Fruit fly (Drosophila melanogaster) whole organism, embryonic: ENCODE data around the gene Ssk.
A peak's percentile ranks its signal among the peaks of the same experiment; 100 is the strongest.

Experiments
- Aef1 ChIP-seq: fragments of 200-800 bp; sonication (Bioruptor generic); IDR thresholded peaks from 3 replicates; pipeline ENCODE4 v1.3.6; 2022; ENCODE audit warnings: missing biosample characterization, missing genetic modification characterization
- Antp ChIP-seq: fragments of 200-800 bp; sonication (Bioruptor generic); optimal IDR thresholded peaks from 3 replicates; lab custom pipeline; 2016; ENCODE audit warnings: missing biosample characterization, missing genetic modification characterization
- Atf-2 ChIP-seq: fragments of 200-800 bp; sonication (Bioruptor generic); optimal IDR thresholded peaks from 2 replicates; lab custom pipeline; 2016; ENCODE audit warnings: missing biosample characterization, missing genetic modification characterization
- C15 ChIP-seq: fragments of 200-800 bp; sonication (Bioruptor generic); IDR thresholded peaks from 3 replicates; pipeline ENCODE4 v1.3.6; 2022; ENCODE audit warnings: missing biosample characterization, missing genetic modification characterization
- CG10274 ChIP-seq: fragments of 200-800 bp; sonication (Bioruptor generic); optimal IDR thresholded peaks from 3 replicates; lab custom pipeline; 2017; ENCODE audit warnings: missing biosample characterization, mild to moderate bottlenecking, missing genetic modification characterization
- CG10321 ChIP-seq: fragments of 200-800 bp; sonication (Bioruptor generic); IDR thresholded peaks from 2 replicates; pipeline ENCODE4 v1.3.6; 2022; ENCODE audit warnings: missing biosample characterization, missing genetic modification characterization
- CG10543 ChIP-seq: fragments of 200-800 bp; sonication (Bioruptor generic); optimal IDR thresholded peaks from 3 replicates; lab custom pipeline; 2017; ENCODE audit warnings: missing biosample characterization, mild to moderate bottlenecking, missing genetic modification characterization, moderate library complexity
- CG10959 ChIP-seq: fragments of 200-800 bp; sonication (Bioruptor generic); IDR thresholded peaks from 2 replicates; pipeline ENCODE4 v1.3.6; 2022; ENCODE audit warnings: missing biosample characterization, missing genetic modification characterization
- CG11504 ChIP-seq: fragments of 200-800 bp; sonication (Bioruptor generic); optimal IDR thresholded peaks from 3 replicates; lab custom pipeline; 2019; ENCODE audit warnings: missing biosample characterization, mild to moderate bottlenecking, missing genetic modification characterization, moderate library complexity
- CG12769 ChIP-seq: fragments of 200-800 bp; sonication (Bioruptor generic); optimal IDR thresholded peaks from 2 replicates; lab custom pipeline; 2019; ENCODE audit warnings: missing biosample characterization, mild to moderate bottlenecking, missing genetic modification characterization, moderate library complexity
- CG15696 ChIP-seq: fragments of 200-800 bp; sonication (Bioruptor generic); optimal IDR thresholded peaks from 2 replicates; lab custom pipeline; 2019; ENCODE audit warnings: missing biosample characterization, mild to moderate bottlenecking, missing genetic modification characterization, moderate library complexity
- CG17359 ChIP-seq: fragments of 200-800 bp; sonication (Bioruptor generic); optimal IDR thresholded peaks from 3 replicates; lab custom pipeline; 2018; ENCODE audit warnings: missing biosample characterization, mild to moderate bottlenecking, missing genetic modification characterization, moderate library complexity
- CG1832 ChIP-seq: fragments of 200-800 bp; sonication (Bioruptor generic); optimal IDR thresholded peaks from 2 replicates; lab custom pipeline; 2017; ENCODE audit warnings: missing biosample characterization, mild to moderate bottlenecking, missing genetic modification characterization, inconsistent platforms
- CG2199 ChIP-seq: fragments of 200-800 bp; sonication (Bioruptor generic); IDR thresholded peaks from 3 replicates; pipeline ENCODE4 v1.3.6; 2022; ENCODE audit warnings: missing biosample characterization, missing genetic modification characterization
- CG2875 ChIP-seq: fragments of 200-800 bp; sonication (Bioruptor generic); optimal IDR thresholded peaks from 2 replicates; lab custom pipeline; 2017; ENCODE audit warnings: missing biosample characterization, mild to moderate bottlenecking, missing genetic modification characterization, missing genetic modification reagents
- CG30431 ChIP-seq: fragments of 200-800 bp; sonication (Bioruptor generic); optimal IDR thresholded peaks from 2 replicates; lab custom pipeline; 2017; ENCODE audit warnings: missing biosample characterization, missing genetic modification characterization
- CG31224 ChIP-seq: fragments of 200-800 bp; sonication (Bioruptor generic); IDR thresholded peaks from 2 replicates; pipeline ENCODE4 v1.3.6; 2022; ENCODE audit warnings: missing biosample characterization, missing genetic modification characterization
- CG32772 ChIP-seq: fragments of 200-800 bp; sonication (Bioruptor generic); IDR thresholded peaks from 2 replicates; pipeline ENCODE4 v1.3.6; 2022; ENCODE audit warnings: missing biosample characterization, missing genetic modification characterization
- CG34376 ChIP-seq: fragments of 200-800 bp; sonication (Bioruptor generic); optimal IDR thresholded peaks from 2 replicates; lab custom pipeline; 2018; ENCODE audit warnings: missing biosample characterization, mild to moderate bottlenecking, missing genetic modification characterization
- CG4360 ChIP-seq: fragments of 200-800 bp; sonication (Bioruptor generic); IDR thresholded peaks from 2 replicates; pipeline ENCODE4 v1.3.6; 2022; ENCODE audit warnings: missing biosample characterization, missing genetic modification characterization
- CG4854 ChIP-seq: fragments of 200-800 bp; sonication (Bioruptor generic); optimal IDR thresholded peaks from 2 replicates; lab custom pipeline; 2016; ENCODE audit warnings: missing biosample characterization, missing genetic modification characterization, inconsistent platforms
- CG8944 ChIP-seq: fragments of 200-800 bp; sonication (Bioruptor generic); optimal IDR thresholded peaks from 3 replicates; lab custom pipeline; 2016; ENCODE audit warnings: missing biosample characterization, missing genetic modification characterization
- CG9609 ChIP-seq: fragments of 200-800 bp; sonication (Bioruptor generic); optimal IDR thresholded peaks from 3 replicates; lab custom pipeline; 2016; ENCODE audit warnings: missing biosample characterization, missing genetic modification characterization
- CG9727 ChIP-seq: fragments of 200-800 bp; sonication (Bioruptor generic); optimal IDR thresholded peaks from 3 replicates; lab custom pipeline; 2017; ENCODE audit warnings: missing biosample characterization, mild to moderate bottlenecking, missing genetic modification characterization
- CG9932 ChIP-seq: fragments of 200-800 bp; sonication (Bioruptor generic); IDR thresholded peaks from 2 replicates; pipeline ENCODE4 v1.3.6; 2022; ENCODE audit warnings: missing biosample characterization, missing genetic modification characterization
- CrebB ChIP-seq: fragments of 200-800 bp; sonication (Bioruptor generic); optimal IDR thresholded peaks from 3 replicates; lab custom pipeline; 2018; ENCODE audit warnings: missing biosample characterization, mild to moderate bottlenecking, missing genetic modification characterization
- D19A ChIP-seq: fragments of 200-800 bp; optimal IDR thresholded peaks from 3 replicates; lab custom pipeline; 2019; ENCODE audit warnings: missing biosample characterization, mild to moderate bottlenecking, missing genetic modification characterization, moderate library complexity
- Deaf1 ChIP-seq: fragments of 200-800 bp; optimal IDR thresholded peaks from 3 replicates; lab custom pipeline; 2019; ENCODE audit warnings: missing biosample characterization, mild to moderate bottlenecking, missing genetic modification characterization, moderate library complexity
- Fer3 ChIP-seq: fragments of 200-800 bp; sonication (Bioruptor generic); optimal IDR thresholded peaks from 2 replicates; lab custom pipeline; 2018; ENCODE audit warnings: missing biosample characterization, mild to moderate bottlenecking, missing genetic modification characterization, moderate library complexity
- Gug ChIP-seq: fragments of 200-800 bp; sonication (Bioruptor generic); IDR thresholded peaks from 4 replicates; pipeline ENCODE4 v1.3.6; 2022; ENCODE audit warnings: missing biosample characterization, missing genetic modification characterization
- MTF-1 ChIP-seq: fragments of 200-800 bp; sonication (Bioruptor generic); optimal IDR thresholded peaks from 2 replicates; lab custom pipeline; 2018; ENCODE audit warnings: missing biosample characterization, mild to moderate bottlenecking, missing genetic modification characterization, borderline replicate concordance
- Max ChIP-seq: fragments of 200-800 bp; sonication (Bioruptor generic); optimal IDR thresholded peaks from 2 replicates; lab custom pipeline; 2016; ENCODE audit warnings: missing biosample characterization, mild to moderate bottlenecking, missing genetic modification characterization
- Myb ChIP-seq: fragments of 200-800 bp; sonication (Bioruptor generic); optimal IDR thresholded peaks from 2 replicates; lab custom pipeline; 2016; ENCODE audit warnings: missing biosample characterization, missing genetic modification characterization
- Oaz ChIP-seq: fragments of 200-800 bp; sonication (Bioruptor generic); IDR thresholded peaks from 2 replicates; pipeline ENCODE4 v1.3.6; 2022; ENCODE audit warnings: missing biosample characterization, missing genetic modification characterization
- Sox100B ChIP-seq: fragments of 200-800 bp; sonication (Bioruptor generic); optimal IDR thresholded peaks from 3 replicates; lab custom pipeline; 2018; ENCODE audit warnings: missing biosample characterization, mild to moderate bottlenecking, missing genetic modification characterization
- Sry-β ChIP-seq: fragments of 200-800 bp; sonication (Bioruptor generic); optimal IDR thresholded peaks from 2 replicates; lab custom pipeline; 2018; ENCODE audit warnings: missing biosample characterization, mild to moderate bottlenecking, missing genetic modification characterization, moderate library complexity
- Sry-δ ChIP-seq: fragments of 200-800 bp; sonication (Bioruptor generic); optimal IDR thresholded peaks from 2 replicates; lab custom pipeline; 2016; ENCODE audit warnings: missing biosample characterization, missing genetic modification characterization
- TFAM ChIP-seq: fragments of 200-800 bp; sonication (Bioruptor generic); optimal IDR thresholded peaks from 2 replicates; lab custom pipeline; 2017; ENCODE audit warnings: missing biosample characterization, missing genetic modification characterization, inconsistent platforms
- abd-A ChIP-seq: fragments of 200-800 bp; sonication (Bioruptor generic); optimal IDR thresholded peaks from 3 replicates; lab custom pipeline; 2019; ENCODE audit warnings: missing biosample characterization, mild to moderate bottlenecking, missing genetic modification characterization, moderate library complexity
- amos ChIP-seq: fragments of 200-800 bp; sonication (Bioruptor generic); IDR thresholded peaks from 2 replicates; pipeline ENCODE4 v1.3.6; 2022; ENCODE audit warnings: missing biosample characterization, missing genetic modification characterization; ENCODE audit not compliant: partially characterized antibody
- emc ChIP-seq: fragments of 200-800 bp; sonication (Bioruptor generic); optimal IDR thresholded peaks from 2 replicates; lab custom pipeline; 2016; ENCODE audit warnings: missing biosample characterization, missing genetic modification characterization
- eyg ChIP-seq: fragments of 200-800 bp; sonication (Bioruptor generic); optimal IDR thresholded peaks from 3 replicates; lab custom pipeline; 2016; ENCODE audit warnings: missing biosample characterization, missing genetic modification characterization
- jigr1 ChIP-seq: fragments of 200-800 bp; sonication (Bioruptor generic); IDR thresholded peaks from 3 replicates; pipeline ENCODE4 v1.3.6; 2022; ENCODE audit warnings: missing biosample characterization, missing genetic modification characterization
- nom ChIP-seq: fragments of 200-800 bp; sonication (Bioruptor generic); optimal IDR thresholded peaks from 2 replicates; lab custom pipeline; 2017; ENCODE audit warnings: missing biosample characterization, missing genetic modification characterization, mild to moderate bottlenecking, moderate library complexity, missing genetic modification reagents
- odd ChIP-seq: fragments of 200-800 bp; sonication (Bioruptor generic); optimal IDR thresholded peaks from 2 replicates; lab custom pipeline; 2017; ENCODE audit warnings: missing biosample characterization, mild to moderate bottlenecking, missing genetic modification characterization
- pita ChIP-seq: fragments of 200-800 bp; sonication (Bioruptor generic); optimal IDR thresholded peaks from 2 replicates; lab custom pipeline; 2017; ENCODE audit warnings: missing biosample characterization, mild to moderate bottlenecking, missing genetic modification characterization
- rib ChIP-seq: fragments of 200-800 bp; sonication (Bioruptor generic); IDR thresholded peaks from 2 replicates; pipeline ENCODE4 v1.3.6; 2022; ENCODE audit warnings: missing biosample characterization, missing genetic modification characterization
- sc ChIP-seq, 3 experiments: fragments of >200 bp in 2 of 3; fragments of 200-800 bp in 1 of 3; sonication (Bioruptor generic) in 1 of 3; optimal IDR thresholded peaks; 2 replicates in 2 of 3; 3 replicates in 1 of 3; lab custom pipeline; 2017; ENCODE audit warnings: mild to moderate bottlenecking in 1 of 3, missing biosample characterization in 1 of 3, missing genetic modification characterization in 1 of 3, missing genetic modification reagents in 1 of 3
- so ChIP-seq: fragments of 200-800 bp; sonication (Bioruptor generic); IDR thresholded peaks from 3 replicates; pipeline ENCODE4 v1.3.6; 2022; ENCODE audit warnings: missing biosample characterization, missing genetic modification characterization
- sqz ChIP-seq: fragments of 200-800 bp; sonication (Bioruptor generic); optimal IDR thresholded peaks from 3 replicates; lab custom pipeline; 2018; ENCODE audit warnings: missing biosample characterization, mild to moderate bottlenecking, missing genetic modification characterization
- zf30C ChIP-seq: fragments of 200-800 bp; sonication (Bioruptor generic); optimal IDR thresholded peaks from 3 replicates; lab custom pipeline; 2018; ENCODE audit warnings: missing biosample characterization, mild to moderate bottlenecking, missing genetic modification characterization

Gene Ssk

dm6 chr3L:20194731-20195130, 6.4 kb downstream of the Ssk start (continued):
- TF ChIP-seq CG12769 (peak; percentile 72), emc (GFP tag; lab: Kevin White, UChicago) (no peak), CG34376 (no peak), Sry-δ (GFP tag; lab: Kevin White, UChicago) (no peak), D19A (tag; lab: Kevin White, UChicago) (no peak), CG31224 (GFP tag; lab: Robert Waterston, UW) (0 out of 2 replicates have a peak, but pooled peaks have one; percentile 29), zf30C (no peak), CG4360 (GFP tag; lab: Robert Waterston, UW) (no peak), CG8944 (no peak), CG9727 (GFP tag; lab: Kevin White, UChicago) (peak; percentile 27), jigr1 (GFP tag; lab: Robert Waterston, UW) (no peak), CG17359 (tag; lab: Kevin White, UChicago) (peak; percentile 39), Atf-2 (GFP tag; lab: Kevin White, UChicago) (no peak), CG10959 (peak; percentile 41; the same call in 1 of the 2 replicates), so (GFP tag; lab: Robert Waterston, UW) (peak; percentile 70; the same call in 1 of the 3 replicates), CG11504 (tag; lab: Kevin White, UChicago) (peak; percentile 58), Aef1 (GFP tag; lab: Robert Waterston, UW) (peak; percentile 14; the same call in 1 of the 3 replicates), CG9609 (GFP tag; lab: Kevin White, UChicago) (no peak), Oaz (GFP tag; lab: Robert Waterston, UW) (no peak), sqz (GFP tag; lab: Kevin White, UChicago) (no peak), amos (GFP tag; lab: Robert Waterston, UW) (no peak), CG10543 (no peak), CG10274 (GFP tag; lab: Kevin White, UChicago) (no peak), C15 (GFP tag; lab: Robert Waterston, UW) (no peak), CG9932 (GFP tag; lab: Robert Waterston, UW) (peak; percentile 61), nom (GFP tag; lab: Kevin White, UChicago) (no peak), CG2875 (GFP tag; lab: Kevin White, UChicago) (no peak), rib (GFP tag; lab: Robert Waterston, UW) (no peak), pita (no peak), sc (optimal IDR thresholded peaks at IDR 0.05; lab: Kevin White, UChicago) (no peak), sc (GFP tag; optimal IDR thresholded peaks at IDR 0.05; lab: Kevin White, UChicago) (peak; percentile 2), odd (GFP tag; lab: Kevin White, UChicago) (no peak), CG4854 (GFP tag; lab: Kevin White, UChicago) (no peak), Fer3 (tag; lab: Kevin White, UChicago) (peak; percentile 48), CG1832 (no peak), Myb (GFP tag; lab: Kevin White, UChicago) (no peak), Antp (GFP tag; lab: Kevin White, UChicago) (peak; percentile 27)

DNA sequence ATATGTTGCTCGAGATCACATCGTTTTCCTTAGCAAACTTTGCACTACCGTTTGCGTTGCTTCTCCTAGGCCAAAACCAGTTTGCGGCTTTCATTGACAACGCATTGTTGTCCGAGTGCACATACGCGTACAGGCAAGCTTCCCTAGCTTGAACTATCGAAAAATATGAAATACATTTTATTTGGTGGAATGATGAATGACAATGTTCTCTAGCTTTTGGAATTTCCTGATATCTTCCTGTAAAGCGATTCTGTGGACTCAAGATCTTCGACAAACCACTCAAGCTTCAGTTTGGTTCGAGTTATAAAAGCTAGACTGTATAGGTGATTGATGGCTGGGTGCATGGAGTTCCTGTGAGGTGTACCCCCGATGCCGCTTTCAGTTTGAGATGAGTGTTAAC, 7.6 kb downstream of the Ssk start:
- TF ChIP-seq CG30431 (GFP tag; lab: Kevin White, UChicago), result peak; percentile 43
- TF ChIP-seq CG2199 (GFP tag; lab: Robert Waterston, UW), result no peak
- peak; percentile 14 for TF ChIP-seq Deaf1 (tag; lab: Kevin White, UChicago)
- TF ChIP-seq MTF-1 (GFP tag; lab: Kevin White, UChicago), result peak; percentile 53
- TF ChIP-seq abd-A (tag; lab: Kevin White, UChicago), result no peak
- TF ChIP-seq C15 (GFP tag; lab: Robert Waterston, UW), result no peak
- TF ChIP-seq pita, result no peak
- peak; percentile 50; the same call in 2 of the 4 replicates for TF ChIP-seq Gug (GFP tag; lab: Robert Waterston, UW)
- peak; percentile 5 for TF ChIP-seq Max (GFP tag; lab: Kevin White, UChicago)
- no peak for TF ChIP-seq eyg
- TF ChIP-seq CG32772 (GFP tag; lab: Robert Waterston, UW), result peak; percentile 67
- no peak for TF ChIP-seq CG10321 (GFP tag; lab: Robert Waterston, UW)
- peak; percentile 1 for TF ChIP-seq CG15696 (tag; lab: Kevin White, UChicago)
- TF ChIP-seq Sox100B (GFP tag; lab: Kevin White, UChicago), result peak; percentile 59
- no peak for TF ChIP-seq TFAM
- no peak for TF ChIP-seq CrebB (tag; lab: Kevin White, UChicago)
- no peak for TF ChIP-seq CG10543
- no peak for TF ChIP-seq Sry-β (GFP tag; lab: Kevin White, UChicago)
